Fruit fly (Drosophila melanogaster): Measurements from ENCODE around the gene CG11755.

Gene CG11755

DNA sequence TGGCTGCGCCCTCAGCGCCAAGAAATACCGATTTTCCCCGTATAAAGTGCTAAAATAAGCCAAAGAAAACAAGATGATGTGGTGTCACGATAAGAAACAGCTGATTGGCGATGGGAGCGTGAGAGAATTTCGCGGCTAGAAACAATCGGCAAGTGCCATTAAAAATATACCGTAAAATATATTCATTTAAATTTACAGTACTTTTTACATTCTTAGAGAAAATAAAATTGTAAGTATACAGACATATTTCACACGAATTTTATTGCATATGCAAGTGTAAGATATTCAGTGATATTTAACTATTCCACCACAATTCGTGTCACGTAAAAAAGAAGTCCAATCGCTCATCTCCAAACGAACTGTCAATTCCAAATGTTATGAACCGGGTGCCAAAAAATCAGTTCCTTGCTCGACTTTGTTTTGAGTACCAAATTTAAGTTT is at the start of gene CG11755, which contains the start of the genes Unc50 and CG8043 (continued):
- TF ChIP-seq CG18764 (GFP tag; optimal IDR thresholded peaks at IDR 0.05) (peak; percentile 55), Usf (GFP tag; optimal IDR thresholded peaks at IDR 0.05) (peak; percentile 59), Fer3 (tag; optimal IDR thresholded peaks at IDR 0.05) (peak; percentile 70), pzg (GFP tag; optimal IDR thresholded peaks at IDR 0.05) (peak; percentile 78), zfh2 (GFP tag; optimal IDR thresholded peaks at IDR 0.05) (peak; percentile 72), CG3281 (GFP tag; optimal IDR thresholded peaks at IDR 0.05) (peak; percentile 71), slp2 (GFP tag; optimal IDR thresholded peaks at IDR 0.05) (peak; percentile 43), ato (GFP tag; IDR thresholded peaks at IDR 0.05; ENCODE audit: partially characterized antibody) (peak; percentile 74; the same call in 1 of the 2 replicates), CG12104 (GFP tag; optimal IDR thresholded peaks at IDR 0.05) (peak; percentile 64), CG6813 (GFP tag; optimal IDR thresholded peaks at IDR 0.05) (no peak), NC2β (GFP tag; optimal IDR thresholded peaks at IDR 0.05) (peak; percentile 48), Nf-YC (tag; optimal IDR thresholded peaks at IDR 0.05) (peak; percentile 71), nom (GFP tag; optimal IDR thresholded peaks at IDR 0.05) (no peak), CG2712 (tag; optimal IDR thresholded peaks at IDR 0.05) (peak; percentile 85), CG3163 (GFP tag; optimal IDR thresholded peaks at IDR 0.05) (peak; percentile 9), kni (GFP tag; optimal IDR thresholded peaks at IDR 0.05) (peak; percentile 52), CG12769 (tag; optimal IDR thresholded peaks at IDR 0.05) (no peak), oc (tag; optimal IDR thresholded peaks at IDR 0.05) (peak; percentile 17), Myb (GFP tag; optimal IDR thresholded peaks at IDR 0.05) (peak; percentile 49), repo (GFP tag; optimal IDR thresholded peaks at IDR 0.05) (peak; percentile 34), CG32772 (GFP tag; IDR thresholded peaks at IDR 0.05) (peak; percentile 64), CG11560 (tag; IDR thresholded peaks at IDR 0.05) (no peak), tup (GFP tag; optimal IDR thresholded peaks at IDR 0.05) (peak; percentile 7), CTCF (GFP tag; optimal IDR thresholded peaks at IDR 0.05) (no peak), Hr39 (optimal IDR thresholded peaks at IDR 0.05) (no peak), sisA (GFP tag; IDR thresholded peaks at IDR 0.05) (peak; percentile 73), Elba2 (GFP tag; optimal IDR thresholded peaks at IDR 0.05) (no peak), CG13424 (tag; optimal IDR thresholded peaks at IDR 0.05) (peak; percentile 84), Gug (GFP tag; IDR thresholded peaks at IDR 0.05) (peak; percentile 81; the same call in 2 of the 4 replicates), Kr (GFP tag; optimal IDR thresholded peaks at IDR 0.05) (no peak), CG10654 (GFP tag; optimal IDR thresholded peaks at IDR 0.05) (peak; percentile 73), tll (GFP tag; optimal IDR thresholded peaks at IDR 0.05) (peak in 1 of 2 experiments; percentile 80), Doc2 (GFP tag; IDR thresholded peaks at IDR 0.05) (no peak), Meics (GFP tag; optimal IDR thresholded peaks at IDR 0.05) (peak; percentile 77), ac (GFP tag; optimal IDR thresholded peaks at IDR 0.05) (peak; percentile 14), her (GFP tag; optimal IDR thresholded peaks at IDR 0.05) (no peak), z (GFP tag; IDR thresholded peaks at IDR 0.05) (no peak), CG4820 (GFP tag; optimal IDR thresholded peaks at IDR 0.05) (peak; percentile 57), CG2875 (GFP tag; optimal IDR thresholded peaks at IDR 0.05) (peak; percentile 51), CG10209 (GFP tag; optimal IDR thresholded peaks at IDR 0.05) (peak; percentile 70), pfk (GFP tag; optimal IDR thresholded peaks at IDR 0.05) (no peak), CG17385 (GFP tag; optimal IDR thresholded peaks at IDR 0.05) (peak; percentile 71), hbn (GFP tag; IDR thresholded peaks at IDR 0.05; ENCODE audit: partially characterized antibody) (peak; percentile 99), GATAe (GFP tag; conservative IDR thresholded peaks at IDR 0.05) (peak; percentile 78), mirr (GFP tag; optimal IDR thresholded peaks at IDR 0.05) (peak; percentile 66), CG3995 (GFP tag; optimal IDR thresholded peaks at IDR 0.05) (peak; percentile 56), BtbVII (GFP tag; optimal IDR thresholded peaks at IDR 0.05) (no peak), Bgb (GFP tag; IDR thresholded peaks at IDR 0.05; ENCODE audit: partially characterized antibody) (peak; percentile 93), lov (optimal IDR thresholded peaks at IDR 0.05) (no peak), lov (GFP tag; IDR thresholded peaks at IDR 0.05) (0 out of 3 replicates have a peak, but pooled peaks have one; percentile 11), CG12299 (tag; optimal IDR thresholded peaks at IDR 0.05) (peak; percentile 28)

Data from whole organism, embryonic.